Worm (Caenorhabditis elegans) whole organism, L3 larva: Measurements from ENCODE around the gene arl-8.
A peak's percentile ranks its signal among the peaks of the same experiment; 100 is the strongest.

Experiments used
- R02D3.7 ChIP-seq: fragments of 150-350 bp; optimal IDR thresholded peaks from 2 replicates; lab custom pipeline; 2014; ENCODE audit warnings: missing biosample characterization, missing genetic modification characterization
- ZK546.5 ChIP-seq: sonication (generic microtip); optimal IDR thresholded peaks from 2 replicates; lab custom pipeline; 2017; ENCODE audit warnings: missing biosample characterization, missing genetic modification characterization
- ama-1 ChIP-seq: fragments of 150-350 bp; optimal IDR thresholded peaks from 2 replicates; lab custom pipeline; 2018
- ceh-16 ChIP-seq: sonication (generic microtip); optimal IDR thresholded peaks from 2 replicates; lab custom pipeline; 2017; ENCODE audit warnings: missing biosample characterization, missing genetic modification characterization
- ceh-28 ChIP-seq: fragments of 150-350 bp; optimal IDR thresholded peaks from 2 replicates; lab custom pipeline; 2014; ENCODE audit warnings: missing biosample characterization, missing genetic modification reagents, missing genetic modification characterization
- ceh-82 ChIP-seq: fragments of 150-350 bp; optimal IDR thresholded peaks from 2 replicates; lab custom pipeline; 2014; ENCODE audit warnings: missing biosample characterization, missing genetic modification characterization
- ceh-9 ChIP-seq: sonication (generic microtip); optimal IDR thresholded peaks from 2 replicates; lab custom pipeline; 2018; ENCODE audit warnings: missing biosample characterization, missing genetic modification characterization
- daf-12 ChIP-seq: fragments of 150-350 bp; optimal IDR thresholded peaks from 2 replicates; lab custom pipeline; 2014; ENCODE audit warnings: missing biosample characterization, missing genetic modification reagents, missing genetic modification characterization
- egl-5 ChIP-seq: fragments of 150-350 bp; optimal IDR thresholded peaks from 2 replicates; lab custom pipeline; 2017; ENCODE audit warnings: missing biosample characterization, missing genetic modification reagents, missing genetic modification characterization, inconsistent platforms
- elt-1 ChIP-seq: fragments of 150-350 bp; optimal IDR thresholded peaks from 2 replicates; lab custom pipeline; 2014; ENCODE audit warnings: missing biosample characterization, missing genetic modification characterization
- elt-2 ChIP-seq: sonication (generic microtip); optimal IDR thresholded peaks from 2 replicates; lab custom pipeline; 2016; ENCODE audit warnings: missing genetic modification reagents, mild to moderate bottlenecking, missing genetic modification characterization, missing compliant biosample characterization
- elt-3 ChIP-seq, 3 experiments: fragments of 150-350 bp in 1 of 3; sonication (generic microtip) in 2 of 3; optimal IDR thresholded peaks; 2 replicates in 2 of 3; 4 replicates in 1 of 3; lab custom pipeline; 2014 to 2017; ENCODE audit warnings: missing biosample characterization in 3 of 3, missing genetic modification characterization in 3 of 3
- fkh-10 ChIP-seq: sonication (generic microtip); optimal IDR thresholded peaks from 2 replicates; lab custom pipeline; 2017; ENCODE audit warnings: missing biosample characterization, missing genetic modification reagents, missing genetic modification characterization
- fos-1 ChIP-seq: fragments of 150-350 bp; optimal IDR thresholded peaks from 2 replicates; lab custom pipeline; 2014; ENCODE audit warnings: missing biosample characterization, missing genetic modification characterization
- hmg-11 ChIP-seq: sonication (generic microtip); optimal IDR thresholded peaks from 2 replicates; lab custom pipeline; 2016; ENCODE audit warnings: missing genetic modification characterization, missing compliant biosample characterization
- jun-1 ChIP-seq: fragments of 150-350 bp; optimal IDR thresholded peaks from 2 replicates; lab custom pipeline; 2014; ENCODE audit warnings: missing biosample characterization, missing genetic modification reagents, missing genetic modification characterization
- lin-15B ChIP-seq: fragments of 150-350 bp; optimal IDR thresholded peaks from 2 replicates; lab custom pipeline; 2014; ENCODE audit warnings: missing biosample characterization, missing genetic modification characterization
- lin-39 ChIP-seq: fragments of 150-350 bp; optimal IDR thresholded peaks from 2 replicates; lab custom pipeline; 2018; ENCODE audit warnings: missing biosample characterization, missing genetic modification reagents, missing genetic modification characterization
- lsy-12 ChIP-seq: sonication (generic microtip); optimal IDR thresholded peaks from 2 replicates; lab custom pipeline; 2016; ENCODE audit warnings: mild to moderate bottlenecking, missing genetic modification characterization, missing compliant biosample characterization
- mdl-1 ChIP-seq: fragments of 150-350 bp; optimal IDR thresholded peaks from 2 replicates; lab custom pipeline; 2014; ENCODE audit warnings: missing biosample characterization, missing genetic modification characterization
- mml-1 ChIP-seq: fragments of 150-350 bp; sonication (generic microtip); optimal IDR thresholded peaks from 3 replicates; lab custom pipeline; 2014; ENCODE audit warnings: missing biosample characterization, missing genetic modification characterization
- nfya-1 ChIP-seq: sonication (generic microtip); optimal IDR thresholded peaks from 2 replicates; lab custom pipeline; 2017; ENCODE audit warnings: missing genetic modification characterization, mild to moderate bottlenecking, missing compliant biosample characterization, antibody characterized with exemption, moderate library complexity; ENCODE audit not compliant: insufficient read depth
- nhr-11 ChIP-seq: fragments of 150-350 bp; optimal IDR thresholded peaks from 2 replicates; lab custom pipeline; 2014; ENCODE audit warnings: missing biosample characterization, missing genetic modification characterization
- nhr-12 ChIP-seq: fragments of 150-350 bp; optimal IDR thresholded peaks from 2 replicates; lab custom pipeline; 2014; ENCODE audit warnings: missing biosample characterization, missing genetic modification characterization
- nhr-23 ChIP-seq: fragments of 150-350 bp; optimal IDR thresholded peaks from 2 replicates; lab custom pipeline; 2014; ENCODE audit warnings: missing biosample characterization, missing genetic modification reagents, missing genetic modification characterization
- nhr-237 ChIP-seq: fragments of 150-350 bp; optimal IDR thresholded peaks from 2 replicates; lab custom pipeline; 2014; ENCODE audit warnings: missing biosample characterization, missing genetic modification characterization
- nhr-25 ChIP-seq: sonication (generic microtip); optimal IDR thresholded peaks from 2 replicates; lab custom pipeline; 2017; ENCODE audit warnings: missing biosample characterization, missing genetic modification characterization
- nhr-43 ChIP-seq: sonication (generic microtip); optimal IDR thresholded peaks from 2 replicates; lab custom pipeline; 2016; ENCODE audit warnings: mild to moderate bottlenecking, missing genetic modification characterization, missing compliant biosample characterization; ENCODE audit not compliant: poor library complexity, severe bottlenecking
- nhr-67 ChIP-seq: fragments of 150-350 bp; optimal IDR thresholded peaks from 2 replicates; lab custom pipeline; 2014; ENCODE audit warnings: missing biosample characterization, missing genetic modification characterization
- nhr-76 ChIP-seq: fragments of 150-350 bp; sonication (generic microtip); optimal IDR thresholded peaks from 5 replicates; lab custom pipeline; 2014; ENCODE audit warnings: missing biosample characterization, missing genetic modification characterization
- nhr-77 ChIP-seq: fragments of 150-350 bp; optimal IDR thresholded peaks from 2 replicates; lab custom pipeline; 2014; ENCODE audit warnings: missing biosample characterization, missing genetic modification characterization
- pha-4 ChIP-seq: fragments of 150-350 bp; optimal IDR thresholded peaks from 2 replicates; lab custom pipeline; 2014; ENCODE audit warnings: missing biosample characterization, missing genetic modification reagents, missing genetic modification characterization
- pqm-1 ChIP-seq: fragments of 150-350 bp; optimal IDR thresholded peaks from 2 replicates; lab custom pipeline; 2017; ENCODE audit warnings: missing biosample characterization, missing genetic modification characterization, inconsistent platforms
- sea-2 ChIP-seq: fragments of 150-350 bp; sonication (generic microtip); optimal IDR thresholded peaks from 4 replicates; lab custom pipeline; 2014; ENCODE audit warnings: missing biosample characterization, missing genetic modification reagents, missing genetic modification characterization
- skn-1 ChIP-seq: fragments of 150-350 bp; optimal IDR thresholded peaks from 2 replicates; lab custom pipeline; 2014; ENCODE audit warnings: missing biosample characterization, missing genetic modification characterization
- snpc-4 ChIP-seq: fragments of 150-350 bp; optimal IDR thresholded peaks from 2 replicates; lab custom pipeline; 2014; ENCODE audit warnings: missing biosample characterization, missing genetic modification characterization
- tbx-2 ChIP-seq: sonication (generic microtip); optimal IDR thresholded peaks from 2 replicates; lab custom pipeline; 2016; ENCODE audit warnings: mild to moderate bottlenecking, missing genetic modification characterization, missing compliant biosample characterization
- unc-39 ChIP-seq: sonication (generic microtip); optimal IDR thresholded peaks from 4 replicates; lab custom pipeline; 2017; ENCODE audit warnings: missing biosample characterization, missing genetic modification characterization
- unc-62 ChIP-seq: fragments of 150-350 bp; sonication (generic microtip); optimal IDR thresholded peaks from 4 replicates; lab custom pipeline; 2014; ENCODE audit warnings: missing biosample characterization, missing genetic modification reagents, missing genetic modification characterization
- zag-1 ChIP-seq: fragments of 150-350 bp; optimal IDR thresholded peaks from 2 replicates; lab custom pipeline; 2014; ENCODE audit warnings: missing biosample characterization, missing genetic modification characterization
- ztf-4 ChIP-seq: fragments of 150-350 bp; optimal IDR thresholded peaks from 2 replicates; lab custom pipeline; 2014; ENCODE audit warnings: missing biosample characterization, missing genetic modification characterization

arl-8 gene

DNA sequence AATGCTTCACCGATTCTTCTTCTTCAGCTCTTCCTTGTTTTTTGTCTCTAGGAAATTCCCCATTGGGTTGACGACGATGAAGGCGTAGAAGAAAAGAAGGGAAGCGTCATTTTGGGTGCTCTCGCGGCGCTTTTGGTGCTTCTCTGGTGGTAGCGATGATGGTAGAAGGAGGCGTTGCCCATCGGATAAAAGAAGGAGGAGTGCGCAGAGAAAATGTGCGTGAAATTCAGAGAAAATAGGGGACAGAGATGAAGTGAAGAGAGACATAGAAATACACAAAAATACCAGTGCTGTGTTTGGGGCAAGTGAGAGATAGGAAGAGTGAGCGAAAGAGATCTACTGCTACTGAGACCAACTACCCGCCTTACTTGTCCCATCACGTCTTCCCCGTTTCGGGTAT lies 9.0 kb downstream of the arl-8 start, which contains the start of gene oig-5:
TSS of gene oig-5 (plus strand) at position 301 of the 400 bp plus-strand sequence.
- TF ChIP-seq lin-39 (tag; lab: Kevin White, UChicago) (peak; percentile 3), mdl-1 (no peak)

DNA sequence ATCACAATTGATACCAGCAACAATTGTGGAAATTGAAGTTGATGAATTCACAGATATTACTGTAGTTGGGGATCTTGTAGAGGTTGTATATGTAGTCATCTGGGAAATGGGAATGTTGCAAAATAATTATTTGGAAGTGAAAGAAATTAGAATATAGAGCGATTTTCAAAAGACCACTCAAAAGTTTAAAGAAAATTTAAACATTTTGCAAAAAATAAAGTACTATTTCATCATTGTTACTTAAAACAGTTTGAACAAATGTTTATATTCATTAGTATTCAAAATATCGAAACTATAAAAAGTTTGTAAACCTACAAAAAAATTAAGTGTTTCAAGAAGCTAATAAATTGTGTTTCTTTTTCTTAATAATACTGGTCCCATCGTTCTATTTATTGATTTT lies 18.3 kb downstream of the arl-8 start, which contains the start of gene Y57G11C.46:
TSS of gene Y57G11C.46 (minus strand) at position 101 of the 400 bp plus-strand sequence.
- TF ChIP-seq nhr-25 (tag; lab: Kevin White, UChicago) (no peak), ama-1 (no peak), elt-1 (no peak), fkh-10 (GFP tag; lab: Kevin White, UChicago) (no peak), mml-1 (tag; lab: Kevin White, UChicago) (no peak), zag-1 (tag; lab: Kevin White, UChicago) (no peak), unc-39 (tag; lab: Kevin White, UChicago) (no peak), R02D3.7 (tag; lab: Kevin White, UChicago) (no peak), sea-2 (GFP tag; lab: Kevin White, UChicago) (no peak), nhr-11 (tag; lab: Kevin White, UChicago) (no peak), jun-1 (tag; lab: Kevin White, UChicago) (no peak), mdl-1 (no peak), pqm-1 (tag; lab: Kevin White, UChicago) (no peak), ZK546.5 (tag; lab: Kevin White, UChicago) (no peak), hmg-11 (no peak)

DNA sequence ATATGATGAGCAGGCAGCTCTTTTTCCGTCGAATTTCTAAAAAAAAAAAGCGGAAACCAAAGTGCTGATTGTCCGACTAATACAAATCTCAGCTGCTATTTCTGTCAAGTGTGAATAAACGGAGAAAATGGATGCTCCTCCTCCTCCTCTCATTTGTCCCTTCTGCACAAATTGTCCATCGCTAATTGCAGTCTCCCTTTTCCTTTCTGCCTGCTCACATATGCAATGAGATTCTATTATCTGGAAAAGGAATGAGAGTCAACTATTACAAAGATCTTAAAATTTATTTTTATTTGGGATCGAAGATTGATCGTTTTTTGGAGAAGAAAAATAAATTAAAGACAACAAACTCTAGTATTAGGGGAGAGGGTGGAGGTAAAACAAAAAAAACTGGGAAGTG lies 24.3 kb downstream of the arl-8 start:
- TF ChIP-seq ceh-82 (tag; lab: Kevin White, UChicago), result peak; percentile 3
- TF ChIP-seq unc-39 (tag; lab: Kevin White, UChicago), result no peak
- peak; percentile 50 for TF ChIP-seq nhr-43 (tag; lab: Kevin White, UChicago)
- TF ChIP-seq hmg-11, result no peak
- no peak for TF ChIP-seq nhr-12 (tag; lab: Kevin White, UChicago)
- TF ChIP-seq skn-1 (tag; lab: Kevin White, UChicago), result peak; percentile 9
- no peak for TF ChIP-seq lin-15B (tag; lab: Kevin White, UChicago)
- no peak for TF ChIP-seq ceh-28 (tag; lab: Kevin White, UChicago)
- no peak for TF ChIP-seq unc-62 (GFP tag; lab: Kevin White, UChicago)
- TF ChIP-seq ama-1, result peak; percentile 62
- no peak for TF ChIP-seq nhr-25 (tag; lab: Kevin White, UChicago)
- no peak for TF ChIP-seq nhr-237
- no peak for TF ChIP-seq elt-3 (tag; optimal IDR thresholded peaks at IDR 0.05; lab: Kevin White, UChicago)
- TF ChIP-seq pqm-1 (tag; lab: Kevin White, UChicago), result peak; percentile 14

DNA sequence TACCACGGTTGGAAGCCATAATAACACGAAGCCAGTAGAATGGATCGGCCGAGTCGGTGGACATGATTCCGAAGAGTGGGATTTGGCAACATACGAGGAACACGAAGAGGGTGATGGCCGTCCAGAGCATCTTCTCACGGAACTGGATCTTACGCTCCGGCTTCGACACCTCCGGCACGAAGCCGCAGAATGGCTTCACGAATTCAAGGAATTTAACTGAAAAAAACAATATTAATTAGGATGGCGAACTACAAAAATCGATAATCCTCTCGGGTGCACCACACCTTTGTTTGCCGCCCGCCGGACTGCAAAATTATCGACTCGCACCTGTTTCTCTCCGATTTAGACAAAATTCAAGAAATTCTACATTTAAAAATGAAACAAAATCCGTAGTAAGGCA lies 26.3 kb downstream of the arl-8 start:
- TF ChIP-seq nhr-25 (tag; lab: Kevin White, UChicago) (no peak), elt-3 (tag; optimal IDR thresholded peaks at IDR 0.05; lab: Kevin White, UChicago) (no peak), nhr-76 (no peak), nfya-1 (no peak), nhr-67 (tag; lab: Kevin White, UChicago) (no peak), elt-1 (no peak), hmg-11 (no peak), skn-1 (tag; lab: Kevin White, UChicago) (no peak), fkh-10 (GFP tag; lab: Kevin White, UChicago) (no peak), ZK546.5 (tag; lab: Kevin White, UChicago) (no peak), unc-62 (GFP tag; lab: Kevin White, UChicago) (no peak), nhr-77 (no peak), ztf-4 (tag; lab: Kevin White, UChicago) (no peak), zag-1 (tag; lab: Kevin White, UChicago) (no peak)

DNA sequence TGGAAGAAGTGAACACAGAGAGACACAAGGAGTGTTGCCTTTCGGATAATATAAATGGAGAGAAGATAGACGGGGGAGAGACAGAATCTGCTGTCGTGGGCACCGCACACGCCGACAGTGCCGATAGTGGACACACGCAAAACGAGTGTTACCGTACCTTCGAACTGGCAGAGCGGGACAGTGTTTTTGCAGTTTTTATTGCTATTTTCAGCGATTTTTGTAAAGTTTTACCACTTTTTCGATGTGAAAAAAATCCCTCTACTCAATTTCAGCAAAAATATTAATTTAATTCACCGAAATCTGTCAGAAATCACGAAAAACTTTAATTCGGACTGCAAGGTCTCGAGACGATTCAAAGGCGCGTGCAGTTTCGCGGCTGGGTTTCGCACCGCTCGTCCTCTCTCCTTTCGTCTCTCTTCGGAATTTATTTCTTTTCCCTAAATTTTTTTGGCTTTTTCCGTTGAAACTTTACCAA lies 27.0 kb downstream of the arl-8 start, which contains the start of gene sec-61.A:
TSS of gene sec-61.A (minus strand) at position 387 of the 475 bp plus-strand sequence.
- TF ChIP-seq elt-1, result no peak
- TF ChIP-seq nhr-25 (tag; lab: Kevin White, UChicago), result peak; percentile 65
- peak; percentile 53 for TF ChIP-seq ceh-82 (tag; lab: Kevin White, UChicago)
- TF ChIP-seq nhr-43 (tag; lab: Kevin White, UChicago), result peak; percentile 40
- peak; percentile 41 for TF ChIP-seq tbx-2
- TF ChIP-seq lin-39 (tag; lab: Kevin White, UChicago), result peak; percentile 64
- TF ChIP-seq ZK546.5 (tag; lab: Kevin White, UChicago), result no peak
- TF ChIP-seq fos-1, result no peak
- TF ChIP-seq pha-4 (tag; lab: Kevin White, UChicago), result peak; percentile 49
- TF ChIP-seq ceh-16 (tag; lab: Kevin White, UChicago), result no peak
- no peak for TF ChIP-seq ceh-9 (tag; lab: Kevin White, UChicago)
- peak; percentile 61 for TF ChIP-seq elt-2
- TF ChIP-seq snpc-4 (tag; lab: Kevin White, UChicago), result peak; percentile 75
- TF ChIP-seq ztf-4 (tag; lab: Kevin White, UChicago), result no peak
- TF ChIP-seq unc-39 (tag; lab: Kevin White, UChicago), result no peak
- peak; percentile 69 for TF ChIP-seq jun-1 (tag; lab: Kevin White, UChicago)
- no peak for TF ChIP-seq nhr-12 (tag; lab: Kevin White, UChicago)
- TF ChIP-seq zag-1 (tag; lab: Kevin White, UChicago), result peak; percentile 53
- peak; percentile 65 for TF ChIP-seq skn-1 (tag; lab: Kevin White, UChicago)
- TF ChIP-seq egl-5 (tag; lab: Kevin White, UChicago), result no peak
- TF ChIP-seq daf-12, result no peak
- TF ChIP-seq R02D3.7 (tag; lab: Kevin White, UChicago), result peak; percentile 48
- TF ChIP-seq nhr-23 (tag; lab: Kevin White, UChicago), result peak; percentile 49
- peak; percentile 79 for TF ChIP-seq lsy-12 (tag; lab: Kevin White, UChicago)
- TF ChIP-seq nhr-67 (tag; lab: Kevin White, UChicago), result no peak
- peak; percentile 89 for TF ChIP-seq nfya-1
- peak; percentile 71 for TF ChIP-seq lin-15B (tag; lab: Kevin White, UChicago)
